Fruit fly (Drosophila melanogaster): Measurements from ENCODE around the gene Adk2.

Adk2 gene

dm6 chr3L:13028740-13029139 lies 6.3 kb upstream of the Adk2 start, which contains the start of gene CG17672 (continued):
- no peak for TF ChIP-seq ham (GFP tag; IDR thresholded peaks at IDR 0.05)
- TF ChIP-seq CG15073 (GFP tag; optimal IDR thresholded peaks at IDR 0.05) = no peak
- TF ChIP-seq CG14965 (GFP tag; optimal IDR thresholded peaks at IDR 0.05; ENCODE audit: borderline replicate concordance) = no peak
- 0 out of 2 replicates have a peak, but pooled peaks have one; percentile 15 for TF ChIP-seq Drgx (GFP tag; IDR thresholded peaks at IDR 0.05)
- peak; percentile 86; the same call in 3 of the 4 replicates for TF ChIP-seq chinmo (GFP tag; IDR thresholded peaks at IDR 0.05; ENCODE audit: partially characterized antibody)
- TF ChIP-seq Sry-β (GFP tag; optimal IDR thresholded peaks at IDR 0.05) = no peak
- no peak for TF ChIP-seq nau (GFP tag; optimal IDR thresholded peaks at IDR 0.05)
- no peak for TF ChIP-seq CG4404 (GFP tag; IDR thresholded peaks at IDR 0.05)
- TF ChIP-seq ssp (GFP tag; IDR thresholded peaks at IDR 0.05) = no peak
- TF ChIP-seq ci (GFP tag; IDR thresholded peaks at IDR 0.05) = peak; percentile 63; the same call in 1 of the 3 replicates
- TF ChIP-seq ato (GFP tag; IDR thresholded peaks at IDR 0.05; ENCODE audit: partially characterized antibody) = no peak
- TF ChIP-seq amos (GFP tag; IDR thresholded peaks at IDR 0.05; ENCODE audit: partially characterized antibody) = peak; percentile 20; the same call in 1 of the 2 replicates
- no peak for TF ChIP-seq salm (tag; optimal IDR thresholded peaks at IDR 0.05)
- TF ChIP-seq hkb (optimal IDR thresholded peaks at IDR 0.05) = no peak
- TF ChIP-seq hkb (GFP tag; IDR thresholded peaks at IDR 0.05) = no peak
- TF ChIP-seq CG16779 (GFP tag; IDR thresholded peaks at IDR 0.05) = no peak
- TF ChIP-seq fd3F (GFP tag; optimal IDR thresholded peaks at IDR 0.05) = no peak
- no peak for TF ChIP-seq CG6689 (GFP tag; IDR thresholded peaks at IDR 0.05)
- TF ChIP-seq dmrt99B (tag; optimal IDR thresholded peaks at IDR 0.05) = no peak
- no peak for TF ChIP-seq Hr3 (GFP tag; optimal IDR thresholded peaks at IDR 0.05)
- TF ChIP-seq Dfd (GFP tag; optimal IDR thresholded peaks at IDR 0.05) = no peak
- TF ChIP-seq CG14014 (GFP tag; IDR thresholded peaks at IDR 0.05) = no peak
- TF ChIP-seq Blimp-1 (GFP tag; optimal IDR thresholded peaks at IDR 0.05) = peak; percentile 36
- no peak for TF ChIP-seq NfI (GFP tag; optimal IDR thresholded peaks at IDR 0.05)
- no peak for TF ChIP-seq CG10462 (GFP tag; optimal IDR thresholded peaks at IDR 0.05)

dm6 chr3L:13027333-13027732 lies 4.8 kb upstream of the Adk2 start:
- 0 out of 3 replicates have a peak, but pooled peaks have one; percentile 10 for TF ChIP-seq HLH4C (GFP tag; IDR thresholded peaks at IDR 0.05; ENCODE audit: partially characterized antibody)
- TF ChIP-seq CG2116 (GFP tag; optimal IDR thresholded peaks at IDR 0.05) = peak; percentile 68
- peak; percentile 41 for TF ChIP-seq Dref (GFP tag; IDR thresholded peaks at IDR 0.05)
- no peak for TF ChIP-seq D19B (GFP tag; optimal IDR thresholded peaks at IDR 0.05)
- TF ChIP-seq CkIIα-i1 (GFP tag; IDR thresholded peaks at IDR 0.05) = no peak
- no peak for TF ChIP-seq pan (optimal IDR thresholded peaks at IDR 0.05)
- no peak for TF ChIP-seq pan (GFP tag; optimal IDR thresholded peaks at IDR 0.05 in 1 of 2, IDR thresholded peaks at IDR 0.05 in 1 of 2)
- TF ChIP-seq CG2202 (tag; optimal IDR thresholded peaks at IDR 0.05) = no peak
- no peak for TF ChIP-seq CG2712 (tag; optimal IDR thresholded peaks at IDR 0.05)
- peak; percentile 43 for TF ChIP-seq Sry-δ (GFP tag; optimal IDR thresholded peaks at IDR 0.05)
- no peak for TF ChIP-seq CG7357 (GFP tag; IDR thresholded peaks at IDR 0.05)
- peak; percentile 67 for TF ChIP-seq stwl (tag; optimal IDR thresholded peaks at IDR 0.05)
- no peak for TF ChIP-seq CG3995 (GFP tag; optimal IDR thresholded peaks at IDR 0.05)
- TF ChIP-seq CG9876 (GFP tag; optimal IDR thresholded peaks at IDR 0.05) = no peak
- TF ChIP-seq CG7987 (GFP tag; optimal IDR thresholded peaks at IDR 0.05) = no peak
- peak; percentile 15 for TF ChIP-seq kni (GFP tag; optimal IDR thresholded peaks at IDR 0.05)
- 0 out of 2 replicates have a peak, but pooled peaks have one; percentile 14 for TF ChIP-seq CG13287 (GFP tag; IDR thresholded peaks at IDR 0.05; ENCODE audit: partially characterized antibody)
- peak; percentile 28 for TF ChIP-seq BEAF-32 (GFP tag; optimal IDR thresholded peaks at IDR 0.05)
- no peak for TF ChIP-seq CG7372 (GFP tag; IDR thresholded peaks at IDR 0.05)
- no peak for TF ChIP-seq Myb (GFP tag; optimal IDR thresholded peaks at IDR 0.05)
- TF ChIP-seq Bgb (GFP tag; IDR thresholded peaks at IDR 0.05; ENCODE audit: partially characterized antibody) = 0 out of 2 replicates have a peak, but pooled peaks have one; percentile 16
- TF ChIP-seq CG6791 (GFP tag; IDR thresholded peaks at IDR 0.05; ENCODE audit: partially characterized antibody) = no peak
- no peak for TF ChIP-seq CG6813 (GFP tag; optimal IDR thresholded peaks at IDR 0.05)
- no peak for TF ChIP-seq CG7556 (GFP tag; optimal IDR thresholded peaks at IDR 0.05)
- TF ChIP-seq HLH3B (GFP tag; IDR thresholded peaks at IDR 0.05) = no peak
- TF ChIP-seq CG1792 (GFP tag; optimal IDR thresholded peaks at IDR 0.05) = no peak
- no peak for TF ChIP-seq pho (GFP tag; optimal IDR thresholded peaks at IDR 0.05)
